Worm (Caenorhabditis elegans) whole organism, midembryonic: ENCODE data around the gene F59A2.5.

ENCODE experiments used
- cog-1 ChIP-seq: sonication (generic microtip); optimal IDR thresholded peaks from 2 replicates; lab custom pipeline; 2016; ENCODE audit warnings: missing genetic modification characterization, missing compliant biosample characterization
- flt-1 ChIP-seq: fragments of 200-800 bp; sonication (Bioruptor generic); IDR thresholded peaks from 2 replicates; pipeline ENCODE4 v1.3.6; 2022; ENCODE audit warnings: missing genetic modification characterization, missing compliant biosample characterization
- klf-2 ChIP-seq: fragments of 200-800 bp; sonication (Bioruptor generic); conservative IDR thresholded peaks from 2 replicates; pipeline ENCODE4 v1.3.6; 2022; ENCODE audit warnings: missing genetic modification reagents, missing genetic modification characterization, missing compliant biosample characterization
- med-1 ChIP-seq: sonication (generic microtip); optimal IDR thresholded peaks from 2 replicates; lab custom pipeline; 2017; ENCODE audit warnings: missing genetic modification characterization, mild to moderate bottlenecking, missing compliant biosample characterization, antibody characterized with exemption, missing genetic modification reagents; ENCODE audit not compliant: insufficient read depth
- ref-1 ChIP-seq: fragments of 200-800 bp; sonication (Bioruptor generic); conservative IDR thresholded peaks from 2 replicates; pipeline ENCODE4 v1.3.6; 2022; ENCODE audit warnings: missing genetic modification reagents, missing genetic modification characterization, missing compliant biosample characterization
- tab-1 ChIP-seq: fragments of 200-800 bp; sonication (Bioruptor generic); IDR thresholded peaks from 2 replicates; pipeline ENCODE4 v1.3.6; 2022; ENCODE audit warnings: missing genetic modification characterization, missing compliant biosample characterization

ce11 chrIII:3428574-3428973 lies 23.9 kb downstream of the F59A2.5 start:
- TF ChIP-seq med-1 (GFP tag; lab: Kevin White, UChicago) (no peak), flt-1 (GFP tag; lab: Robert Waterston, UW) (no peak), ref-1 (GFP tag; lab: Robert Waterston, UW) (no peak), klf-2 (no peak), tab-1 (GFP tag; lab: Robert Waterston, UW) (no peak), cog-1 (tag; lab: Kevin White, UChicago) (no peak)
